Worm (Caenorhabditis elegans) whole organism, L4/young adult: Measurements from ENCODE around the gene algn-14.

Source experiments
- dao-5 ChIP-seq: sonication (generic microtip); optimal IDR thresholded peaks from 2 replicates; lab custom pipeline; 2016; ENCODE audit warnings: missing genotype, missing genetic modification characterization, moderate library complexity, missing compliant biosample characterization
- him-1 ChIP-seq: sonication (generic microtip); optimal IDR thresholded peaks from 2 replicates; lab custom pipeline; 2016; ENCODE audit warnings: missing genotype, missing genetic modification reagents, missing genetic modification characterization, missing compliant biosample characterization

- TF ChIP-seq him-1 (tag; lab: Kevin White, UChicago), result no peak
- no peak for TF ChIP-seq dao-5 (tag; lab: Kevin White, UChicago)
These were observed 52.2 kb downstream of the algn-14 start, which contains the start of gene ugt-45 for ce11 chrIV:3751001-3751400.
